Worm (Caenorhabditis elegans) whole organism, L1 larva: ENCODE data around the gene F37B4.10.

ENCODE experiments used
- fos-1 ChIP-seq: fragments of 150-350 bp; optimal IDR thresholded peaks from 2 replicates; lab custom pipeline; 2014; ENCODE audit warnings: missing biosample characterization, missing genetic modification characterization
- jun-1 ChIP-seq: fragments of 150-350 bp; optimal IDR thresholded peaks from 2 replicates; lab custom pipeline; 2014; ENCODE audit warnings: missing biosample characterization, missing genetic modification reagents, missing genetic modification characterization
- lin-13 ChIP-seq: fragments of 150-350 bp; optimal IDR thresholded peaks from 2 replicates; lab custom pipeline; 2014; ENCODE audit warnings: missing biosample characterization, missing genetic modification reagents, missing genetic modification characterization
- nhr-11 ChIP-seq: fragments of 150-350 bp; optimal IDR thresholded peaks from 2 replicates; lab custom pipeline; 2014; ENCODE audit warnings: missing biosample characterization, missing genetic modification characterization
- nhr-28 ChIP-seq: fragments of 150-350 bp; optimal IDR thresholded peaks from 2 replicates; lab custom pipeline; 2014; ENCODE audit warnings: missing biosample characterization, missing genetic modification characterization
- unc-62 ChIP-seq: fragments of 150-350 bp; optimal IDR thresholded peaks from 2 replicates; lab custom pipeline; 2014; ENCODE audit warnings: missing biosample characterization, missing genetic modification reagents, missing genetic modification characterization
- zip-4 ChIP-seq: fragments of 200-800 bp; sonication (Bioruptor generic); optimal IDR thresholded peaks from 2 replicates; lab custom pipeline; 2018; ENCODE audit warnings: mild to moderate bottlenecking, missing genetic modification characterization, moderate library complexity, missing compliant biosample characterization

ce11 chrV:2848290-2848937 lies 29.0 kb downstream of the F37B4.10 start, which contains the start of gene srj-49:
- TF ChIP-seq jun-1 (no peak), lin-13 (GFP tag; lab: Kevin White, UChicago) (no peak), nhr-28 (tag; lab: Kevin White, UChicago) (no peak), nhr-11 (tag; lab: Kevin White, UChicago) (no peak), unc-62 (GFP tag; lab: Kevin White, UChicago) (no peak), zip-4 (GFP tag; lab: Kevin White, UChicago) (no peak), fos-1 (no peak)
